Fruit fly (Drosophila melanogaster): ENCODE measurements around the gene AOX2.

AOX2 gene

dm6 chr3R:15512249-15512648 lies 30.0 kb downstream of the AOX2 start:
- TF ChIP-seq cad (GFP tag; optimal IDR thresholded peaks at IDR 0.05) (no peak), scrt (GFP tag; optimal IDR thresholded peaks at IDR 0.05) (peak; percentile 54), B-H2 (GFP tag; optimal IDR thresholded peaks at IDR 0.05) (no peak), CG13123 (GFP tag; optimal IDR thresholded peaks at IDR 0.05) (no peak), pros (GFP tag; optimal IDR thresholded peaks at IDR 0.05) (peak; percentile 92), Blimp-1 (GFP tag; optimal IDR thresholded peaks at IDR 0.05) (no peak), CG13624 (GFP tag; optimal IDR thresholded peaks at IDR 0.05) (no peak), CG4707 (GFP tag; optimal IDR thresholded peaks at IDR 0.05) (no peak), MESR4 (GFP tag; optimal IDR thresholded peaks at IDR 0.05) (no peak), ab (GFP tag; optimal IDR thresholded peaks at IDR 0.05) (no peak), bbx (GFP tag; IDR thresholded peaks at IDR 0.05; ENCODE audit: partially characterized antibody) (no peak), tup (GFP tag; optimal IDR thresholded peaks at IDR 0.05) (no peak), D (optimal IDR thresholded peaks at IDR 0.05) (no peak), D (GFP tag; optimal IDR thresholded peaks at IDR 0.05) (no peak), CG30020 (tag; optimal IDR thresholded peaks at IDR 0.05) (no peak), nerfin-1 (tag; optimal IDR thresholded peaks at IDR 0.05) (peak; percentile 44), slou (GFP tag; optimal IDR thresholded peaks at IDR 0.05) (no peak), Mad (GFP tag; optimal IDR thresholded peaks at IDR 0.05) (no peak), Mes4 (GFP tag; optimal IDR thresholded peaks at IDR 0.05) (no peak), Hr51 (GFP tag; optimal IDR thresholded peaks at IDR 0.05) (peak in 1 of 2 experiments; percentile 33), CG1024 (GFP tag; IDR thresholded peaks at IDR 0.05) (no peak), Oaz (GFP tag; IDR thresholded peaks at IDR 0.05) (no peak), disco-r (GFP tag; optimal IDR thresholded peaks at IDR 0.05) (no peak), CG11695 (GFP tag; IDR thresholded peaks at IDR 0.05) (no peak), CG8478 (optimal IDR thresholded peaks at IDR 0.05) (no peak), nom (GFP tag; optimal IDR thresholded peaks at IDR 0.05) (no peak), chinmo (GFP tag; IDR thresholded peaks at IDR 0.05; ENCODE audit: partially characterized antibody) (0 out of 4 replicates have a peak, but pooled peaks have one; percentile 24), CG4617 (GFP tag; optimal IDR thresholded peaks at IDR 0.05; ENCODE audit: borderline replicate concordance) (no peak), CG2889 (GFP tag; IDR thresholded peaks at IDR 0.05) (no peak), otp (GFP tag; IDR thresholded peaks at IDR 0.05) (no peak), kni (GFP tag; optimal IDR thresholded peaks at IDR 0.05) (peak; percentile 24), CG3847 (GFP tag; IDR thresholded peaks at IDR 0.05) (no peak), abd-A (tag; optimal IDR thresholded peaks at IDR 0.05) (peak; percentile 57)

dm6 chr3R:15509817-15510216 lies 32.4 kb downstream of the AOX2 start, which contains the start of gene CG44013:
TSS of gene CG44013 (minus strand) at chr3R:15509917.
- TF ChIP-seq scrt (GFP tag; optimal IDR thresholded peaks at IDR 0.05): no peak
- no peak for TF ChIP-seq her (GFP tag; optimal IDR thresholded peaks at IDR 0.05)
- TF ChIP-seq H15 (GFP tag; IDR thresholded peaks at IDR 0.05): no peak
- no peak for TF ChIP-seq Myb (GFP tag; optimal IDR thresholded peaks at IDR 0.05)
- TF ChIP-seq dysf (GFP tag; IDR thresholded peaks at IDR 0.05): no peak
- TF ChIP-seq jing (GFP tag; optimal IDR thresholded peaks at IDR 0.05): no peak
- no peak for TF ChIP-seq CG42726 (GFP tag; IDR thresholded peaks at IDR 0.05; ENCODE audit: partially characterized antibody)
- TF ChIP-seq CG1647 (GFP tag; optimal IDR thresholded peaks at IDR 0.05): no peak
- no peak for TF ChIP-seq Dfd (GFP tag; optimal IDR thresholded peaks at IDR 0.05)
- no peak for TF ChIP-seq Xrp1 (GFP tag; IDR thresholded peaks at IDR 0.05)

All from whole organism, embryonic.